Worm (Caenorhabditis elegans) whole organism, L4 larva: ENCODE measurements around the gene dna-2.

Experiments used
- F10B5.3 ChIP-seq: sonication (generic microtip); optimal IDR thresholded peaks from 2 replicates; lab custom pipeline; 2016; ENCODE audit warnings: mild to moderate bottlenecking, missing genetic modification characterization, missing compliant biosample characterization
- F37D6.2 ChIP-seq: sonication (generic microtip); optimal IDR thresholded peaks from 2 replicates; lab custom pipeline; 2016; ENCODE audit warnings: mild to moderate bottlenecking, missing genetic modification characterization, missing compliant biosample characterization
- Y105C5A.15 ChIP-seq: fragments of 200-800 bp; sonication (Bioruptor generic); IDR thresholded peaks from 2 replicates; pipeline ENCODE4 v1.3.6; 2022; ENCODE audit warnings: missing genetic modification characterization, missing compliant biosample characterization
- aly-2 ChIP-seq: sonication (generic microtip); optimal IDR thresholded peaks from 2 replicates; lab custom pipeline; 2018; ENCODE audit warnings: missing biosample characterization, missing genetic modification characterization
- ama-1 ChIP-seq: fragments of 150-350 bp; optimal IDR thresholded peaks from 2 replicates; lab custom pipeline; 2014; ENCODE audit warnings: inconsistent platforms, mixed read lengths
- ceh-28 ChIP-seq: fragments of 150-350 bp; optimal IDR thresholded peaks from 2 replicates; lab custom pipeline; 2014; ENCODE audit warnings: missing biosample characterization, missing genetic modification reagents, missing genetic modification characterization
- ceh-32 ChIP-seq: sonication (generic microtip); optimal IDR thresholded peaks from 2 replicates; lab custom pipeline; 2016; ENCODE audit warnings: mild to moderate bottlenecking, missing genetic modification characterization, missing compliant biosample characterization; ENCODE audit not compliant: poor library complexity
- ceh-44 ChIP-seq: fragments of 200-800 bp; sonication (Bioruptor generic); IDR thresholded peaks from 2 replicates; pipeline ENCODE4 v1.3.6; 2022; ENCODE audit warnings: missing genetic modification reagents, missing genetic modification characterization, missing compliant biosample characterization
- ceh-62 ChIP-seq: sonication (generic microtip); optimal IDR thresholded peaks from 2 replicates; lab custom pipeline; 2017; ENCODE audit warnings: missing biosample characterization, missing genetic modification characterization
- ceh-82 ChIP-seq: sonication (generic microtip); optimal IDR thresholded peaks from 2 replicates; lab custom pipeline; 2017; ENCODE audit warnings: missing biosample characterization, missing genetic modification characterization
- cey-2 ChIP-seq: sonication (generic microtip); optimal IDR thresholded peaks from 3 replicates; lab custom pipeline; 2017; ENCODE audit warnings: missing genetic modification characterization, mild to moderate bottlenecking, missing compliant biosample characterization, antibody characterized with exemption, borderline replicate concordance; ENCODE audit not compliant: insufficient read depth
- ctbp-1 ChIP-seq: fragments of 200-800 bp; sonication (Bioruptor generic); IDR thresholded peaks from 2 replicates; pipeline ENCODE4 v1.3.6; 2022; ENCODE audit warnings: missing genetic modification reagents, missing genetic modification characterization, missing compliant biosample characterization
- daf-16 ChIP-seq, 3 experiments: sonication (generic microtip); optimal IDR thresholded peaks; 2 replicates each; lab custom pipeline; 2016 to 2017; ENCODE audit warnings: missing genetic modification characterization in 3 of 3, missing genetic modification reagents in 3 of 3, mild to moderate bottlenecking in 2 of 3, missing compliant biosample characterization in 2 of 3, missing biosample characterization in 1 of 3, moderate library complexity in 1 of 3
- dmd-6 ChIP-seq: fragments of 200-800 bp; sonication (Bioruptor generic); IDR thresholded peaks from 2 replicates; pipeline ENCODE4 v1.3.6; 2022; ENCODE audit warnings: missing genetic modification reagents, missing genetic modification characterization, missing compliant biosample characterization
- dmd-8 ChIP-seq: fragments of 200-800 bp; sonication (Bioruptor generic); IDR thresholded peaks from 2 replicates; pipeline ENCODE4 v1.3.6; 2022; ENCODE audit warnings: missing genetic modification characterization, missing compliant biosample characterization
- dve-1 ChIP-seq: sonication (generic microtip); optimal IDR thresholded peaks from 2 replicates; lab custom pipeline; 2017; ENCODE audit warnings: antibody characterized with exemption, mild to moderate bottlenecking, missing genetic modification characterization, missing compliant biosample characterization; ENCODE audit not compliant: insufficient read depth
- fos-1 ChIP-seq: fragments of 150-350 bp; optimal IDR thresholded peaks from 2 replicates; lab custom pipeline; 2014; ENCODE audit warnings: missing biosample characterization, missing genetic modification characterization
- gei-8 ChIP-seq: fragments of 200-800 bp; sonication (Bioruptor generic); optimal IDR thresholded peaks from 2 replicates; lab custom pipeline; 2018; ENCODE audit warnings: mild to moderate bottlenecking, missing genetic modification characterization, missing compliant biosample characterization
- hif-1 ChIP-seq, 2 experiments: sonication (generic microtip); optimal IDR thresholded peaks; 2 replicates each; lab custom pipeline; 2016 to 2017; ENCODE audit warnings: missing compliant biosample characterization in 2 of 2, missing genetic modification characterization in 2 of 2, missing genetic modification reagents in 2 of 2, missing genotype in 2 of 2, mild to moderate bottlenecking in 1 of 2
- hlh-11 ChIP-seq: fragments of 200-800 bp; sonication (Bioruptor generic); optimal IDR thresholded peaks from 2 replicates; lab custom pipeline; 2018; ENCODE audit warnings: mild to moderate bottlenecking, missing genetic modification characterization, missing compliant biosample characterization
- hmg-1.1 ChIP-seq: fragments of 200-800 bp; sonication (Bioruptor generic); IDR thresholded peaks from 2 replicates; pipeline ENCODE4 v1.3.6; 2022; ENCODE audit warnings: missing genetic modification reagents, missing genetic modification characterization, missing compliant biosample characterization
- jun-1 ChIP-seq: fragments of 150-350 bp; optimal IDR thresholded peaks from 2 replicates; lab custom pipeline; 2014; ENCODE audit warnings: missing biosample characterization, missing genetic modification reagents, missing genetic modification characterization
- lir-3 ChIP-seq: sonication (generic microtip); optimal IDR thresholded peaks from 2 replicates; lab custom pipeline; 2016; ENCODE audit warnings: mild to moderate bottlenecking, missing genetic modification characterization, missing compliant biosample characterization
- lsy-2 ChIP-seq, 2 experiments: fragments of 150-350 bp in 1 of 2; sonication (generic microtip) in 1 of 2; optimal IDR thresholded peaks; 2 replicates each; lab custom pipeline; 2014 to 2017; ENCODE audit warnings: missing biosample characterization in 2 of 2, missing genetic modification characterization in 2 of 2
- madf-9 ChIP-seq: fragments of 200-800 bp; sonication (Bioruptor generic); conservative IDR thresholded peaks from 2 replicates; pipeline ENCODE4 v1.3.6; 2022; ENCODE audit warnings: missing genetic modification reagents, missing genetic modification characterization, missing compliant biosample characterization
- mdl-1 ChIP-seq, 2 experiments: fragments of 150-350 bp in 1 of 2; sonication (generic microtip) in 1 of 2; optimal IDR thresholded peaks; 2 replicates each; lab custom pipeline; 2014 to 2017; ENCODE audit warnings: missing biosample characterization in 2 of 2, missing genetic modification characterization in 2 of 2
- mdt-29 ChIP-seq: fragments of 200-800 bp; sonication (Bioruptor generic); IDR thresholded peaks from 2 replicates; pipeline ENCODE4 v1.3.6; 2022; ENCODE audit warnings: missing genetic modification reagents, missing genetic modification characterization, missing compliant biosample characterization
- mep-1 ChIP-seq: fragments of 150-350 bp; sonication (generic microtip); optimal IDR thresholded peaks from 3 replicates; lab custom pipeline; 2014; ENCODE audit warnings: missing biosample characterization, missing genetic modification characterization
- mxl-3 ChIP-seq: fragments of 200-800 bp; sonication (Bioruptor generic); optimal IDR thresholded peaks from 2 replicates; lab custom pipeline; 2018; ENCODE audit warnings: mild to moderate bottlenecking, missing genetic modification characterization, missing compliant biosample characterization
- nhr-10 ChIP-seq: fragments of 150-350 bp; optimal IDR thresholded peaks from 2 replicates; lab custom pipeline; 2014; ENCODE audit warnings: missing biosample characterization, missing genetic modification characterization
- nhr-111 ChIP-seq: fragments of 200-800 bp; sonication (Bioruptor generic); optimal IDR thresholded peaks from 2 replicates; lab custom pipeline; 2018; ENCODE audit warnings: mild to moderate bottlenecking, missing genetic modification characterization, missing compliant biosample characterization
- nhr-42 ChIP-seq: fragments of 200-800 bp; sonication (Bioruptor generic); IDR thresholded peaks from 2 replicates; pipeline ENCODE4 v1.3.6; 2022; ENCODE audit warnings: missing genetic modification characterization, missing compliant biosample characterization
- nhr-48 ChIP-seq: sonication (generic microtip); optimal IDR thresholded peaks from 2 replicates; lab custom pipeline; 2016; ENCODE audit warnings: mild to moderate bottlenecking, missing genetic modification characterization, missing compliant biosample characterization
- nhr-77 ChIP-seq: fragments of 150-350 bp; optimal IDR thresholded peaks from 2 replicates; lab custom pipeline; 2014; ENCODE audit warnings: missing biosample characterization, missing genetic modification characterization
- pha-4 ChIP-seq, 2 experiments: fragments of 150-350 bp in 1 of 2; fragments of 200-800 bp in 1 of 2; sonication (Bioruptor generic) in 1 of 2; IDR thresholded peaks in 1 of 2; optimal IDR thresholded peaks in 1 of 2; 2 replicates each; pipeline versions ENCODE4 v1.3.6 to Lab custom; 2014 to 2022; ENCODE audit warnings: missing genetic modification characterization in 2 of 2, missing genetic modification reagents in 2 of 2, missing biosample characterization in 1 of 2, missing compliant biosample characterization in 1 of 2
- saeg-2 ChIP-seq: fragments of 200-800 bp; sonication (Bioruptor generic); IDR thresholded peaks from 2 replicates; pipeline ENCODE4 v1.3.6; 2022; ENCODE audit warnings: missing genetic modification reagents, missing genetic modification characterization, missing compliant biosample characterization
- set-16 ChIP-seq: fragments of 200-800 bp; sonication (Bioruptor generic); IDR thresholded peaks from 2 replicates; pipeline ENCODE4 v1.3.6; 2022; ENCODE audit warnings: missing genetic modification reagents, missing genetic modification characterization, missing compliant biosample characterization
- snpc-1.2 ChIP-seq: fragments of 200-800 bp; sonication (Bioruptor generic); IDR thresholded peaks from 2 replicates; pipeline ENCODE4 v1.3.6; 2022; ENCODE audit warnings: missing genetic modification reagents, missing genetic modification characterization, missing compliant biosample characterization
- spr-1 ChIP-seq: sonication (generic microtip); optimal IDR thresholded peaks from 2 replicates; lab custom pipeline; 2016; ENCODE audit warnings: mild to moderate bottlenecking, missing genetic modification characterization, missing compliant biosample characterization
- unc-39 ChIP-seq: sonication (generic microtip); optimal IDR thresholded peaks from 2 replicates; lab custom pipeline; 2017; ENCODE audit warnings: missing biosample characterization, missing genetic modification characterization
- zag-1 ChIP-seq: fragments of 150-350 bp; optimal IDR thresholded peaks from 2 replicates; lab custom pipeline; 2014; ENCODE audit warnings: missing biosample characterization, missing genetic modification characterization
- zfp-2 ChIP-seq: sonication (generic microtip); optimal IDR thresholded peaks from 2 replicates; lab custom pipeline; 2016; ENCODE audit warnings: mild to moderate bottlenecking, missing genetic modification characterization, missing compliant biosample characterization
- zfp-3 ChIP-seq: fragments of 200-800 bp; sonication (Bioruptor generic); conservative IDR thresholded peaks from 2 replicates; pipeline ENCODE4 v1.3.6; 2022; ENCODE audit warnings: missing genetic modification reagents, missing genetic modification characterization, missing compliant biosample characterization
- zip-11 ChIP-seq: fragments of 200-800 bp; sonication (Bioruptor generic); IDR thresholded peaks from 2 replicates; pipeline ENCODE4 v1.3.6; 2022; ENCODE audit warnings: missing genetic modification characterization, missing compliant biosample characterization
- ztf-11 ChIP-seq: fragments of 150-350 bp; optimal IDR thresholded peaks from 2 replicates; lab custom pipeline; 2014; ENCODE audit warnings: missing biosample characterization, missing genetic modification characterization

dna-2 gene

DNA sequence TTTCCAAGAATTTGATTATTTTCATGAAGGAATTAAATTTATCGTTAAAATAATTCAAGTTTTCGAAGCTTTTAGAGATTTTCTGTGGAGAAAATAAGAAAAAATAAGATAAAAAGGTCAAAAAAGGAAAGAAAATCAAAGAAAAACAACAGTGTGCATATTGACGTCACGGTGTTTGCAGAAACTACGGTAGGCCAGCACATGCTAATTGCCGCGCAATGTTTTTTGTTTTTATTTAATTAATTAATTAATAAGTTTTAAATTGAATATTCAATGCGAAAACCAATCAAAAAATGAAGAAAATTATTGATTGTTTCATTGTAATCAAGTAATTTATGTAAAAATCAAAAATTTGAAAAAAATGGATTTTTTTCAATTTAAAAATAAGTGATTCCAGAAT lies 30.3 kb upstream of the dna-2 start (continued):
- TF ChIP-seq lir-3 (tag; lab: Kevin White, UChicago): no peak
- no peak for TF ChIP-seq mdt-29 (GFP tag; lab: Robert Waterston, UW)
- no peak for TF ChIP-seq pha-4 (GFP tag; IDR thresholded peaks at IDR 0.05; lab: Robert Waterston, UW)
- no peak for TF ChIP-seq pha-4 (tag; optimal IDR thresholded peaks at IDR 0.05; lab: Kevin White, UChicago)
- TF ChIP-seq Y105C5A.15 (GFP tag; lab: Robert Waterston, UW): no peak
- no peak for TF ChIP-seq ceh-62 (tag; lab: Kevin White, UChicago)

DNA sequence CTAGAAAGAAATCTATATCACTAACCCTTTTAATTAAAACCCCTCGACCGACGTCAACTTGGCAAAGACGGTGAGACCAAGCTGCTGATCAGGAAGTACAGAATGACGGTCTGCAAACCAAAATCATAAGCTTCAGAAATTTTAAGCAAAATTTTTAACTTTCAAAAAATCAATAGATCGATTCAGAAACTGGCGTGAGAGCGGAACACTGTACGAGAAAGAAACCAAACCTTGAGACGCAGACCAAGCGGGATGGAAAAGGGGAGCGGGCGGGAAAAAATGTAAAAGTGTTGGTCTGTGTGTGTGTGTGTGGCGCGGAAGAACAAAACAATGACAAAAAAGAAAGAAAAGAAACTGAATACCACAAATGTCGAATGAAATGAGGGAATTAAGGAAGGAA lies 29.7 kb upstream of the dna-2 start, which contains the start of the genes F44E5.17 and gpb-1:
TSS of gene F44E5.17 (minus strand) at position 101 of the 400 bp plus-strand sequence.
TSS of gene gpb-1 (minus strand) at position 118 of the 400 bp plus-strand sequence.
- TF ChIP-seq dve-1 (peak; percentile 22), daf-16 (GFP tag; optimal IDR thresholded peaks at IDR 0.05; lab: Kevin White, UChicago) (no peak), daf-16 (tag; optimal IDR thresholded peaks at IDR 0.05; lab: Kevin White, UChicago) (no peak), ceh-28 (peak; percentile 2), zip-11 (no peak), nhr-10 (no peak), ama-1 (lab: Kevin White, UChicago) (no peak), hlh-11 (no peak), madf-9 (no peak), spr-1 (no peak), aly-2 (tag; lab: Kevin White, UChicago) (no peak), mep-1 (tag; lab: Kevin White, UChicago) (peak; percentile 20), zfp-3 (GFP tag; lab: Robert Waterston, UW) (no peak), nhr-42 (GFP tag; lab: Robert Waterston, UW) (no peak), nhr-77 (no peak), zfp-2 (tag; lab: Kevin White, UChicago) (no peak), snpc-1.2 (GFP tag; lab: Robert Waterston, UW) (no peak), ztf-11 (tag; lab: Kevin White, UChicago) (no peak), ceh-82 (tag; lab: Kevin White, UChicago) (no peak), pha-4 (GFP tag; IDR thresholded peaks at IDR 0.05; lab: Robert Waterston, UW) (0 out of 2 replicates have a peak, but pooled peaks have one; percentile 23), pha-4 (tag; optimal IDR thresholded peaks at IDR 0.05; lab: Kevin White, UChicago) (no peak), F37D6.2 (no peak), jun-1 (tag; lab: Kevin White, UChicago) (no peak), cey-2 (tag; lab: Kevin White, UChicago) (no peak), mxl-3 (no peak), dmd-8 (no peak), ctbp-1 (GFP tag; lab: Robert Waterston, UW) (no peak)

DNA sequence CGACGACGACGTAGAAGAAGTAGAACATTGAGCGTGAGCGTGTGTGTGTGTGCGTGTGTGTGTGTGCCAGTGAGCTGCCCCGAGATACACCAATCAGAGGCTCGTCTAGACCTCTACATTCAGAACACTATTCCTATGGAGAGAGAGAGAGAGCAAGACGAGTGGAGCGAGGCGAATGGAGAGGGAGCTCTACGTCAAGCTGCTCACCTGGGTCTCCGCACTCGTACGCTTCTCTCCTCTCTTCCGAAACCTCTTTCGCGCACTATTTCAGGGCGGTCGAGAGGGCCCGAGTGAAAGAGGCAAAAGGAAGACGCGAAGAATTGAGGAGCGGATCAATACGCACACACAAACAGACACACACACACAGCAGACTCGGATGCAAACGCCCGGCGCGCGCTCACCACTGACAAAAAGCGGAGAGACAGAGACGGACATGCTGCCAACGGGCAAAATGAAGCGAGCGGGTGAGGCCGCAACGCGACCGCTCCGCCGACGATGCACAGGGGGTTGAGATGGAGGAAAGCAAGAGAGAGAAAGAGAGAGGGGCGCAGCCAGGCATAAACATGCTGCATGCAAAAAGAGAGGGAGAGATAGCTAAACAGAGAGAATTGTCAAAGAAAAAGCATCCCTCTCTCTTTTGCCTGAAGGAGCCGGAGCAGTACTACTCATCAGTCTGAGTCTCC lies 28.6 kb upstream of the dna-2 start:
- TF ChIP-seq F10B5.3 (tag; lab: Kevin White, UChicago) (peak; percentile 67), nhr-10 (peak; percentile 2), ceh-44 (GFP tag; lab: Robert Waterston, UW) (0 out of 2 replicates have a peak, but pooled peaks have one; percentile 18), zag-1 (tag; lab: Kevin White, UChicago) (peak; percentile 60), dmd-6 (peak; percentile 62), mdl-1 (tag; optimal IDR thresholded peaks at IDR 0.05; lab: Kevin White, UChicago) (peak; percentile 44 to 77), nhr-48 (tag; lab: Kevin White, UChicago) (peak; percentile 78), unc-39 (tag; lab: Kevin White, UChicago) (no peak), fos-1 (tag; lab: Kevin White, UChicago) (no peak), hmg-1.1 (GFP tag; lab: Robert Waterston, UW) (peak; percentile 84), saeg-2 (GFP tag; lab: Robert Waterston, UW) (peak; percentile 67), nhr-111 (peak; percentile 40), gei-8 (peak; percentile 69), ctbp-1 (GFP tag; lab: Robert Waterston, UW) (peak; percentile 75), daf-16 (GFP tag; optimal IDR thresholded peaks at IDR 0.05; lab: Kevin White, UChicago) (peak in 1 of 2 experiments; percentile 76), daf-16 (tag; optimal IDR thresholded peaks at IDR 0.05; lab: Kevin White, UChicago) (peak; percentile 58), mep-1 (tag; lab: Kevin White, UChicago) (peak; percentile 90), ceh-28 (peak; percentile 81), set-16 (GFP tag; lab: Robert Waterston, UW) (peak; percentile 100), nhr-42 (GFP tag; lab: Robert Waterston, UW) (peak; percentile 49; the same call in 1 of the 2 replicates), lsy-2 (tag; optimal IDR thresholded peaks at IDR 0.05; lab: Kevin White, UChicago) (peak; percentile 66 to 67), hif-1 (tag; optimal IDR thresholded peaks at IDR 0.05; lab: Kevin White, UChicago) (peak; percentile 20 to 83), ceh-32 (tag; lab: Kevin White, UChicago) (peak; percentile 51)
